Worm (Caenorhabditis elegans) whole organism, L4/young adult: ENCODE data around the gene F48B9.1.

Experiments
- dao-5 ChIP-seq: sonication (generic microtip); optimal IDR thresholded peaks from 2 replicates; lab custom pipeline; 2016; ENCODE audit warnings: missing genotype, missing genetic modification characterization, moderate library complexity, missing compliant biosample characterization
- him-1 ChIP-seq: sonication (generic microtip); optimal IDR thresholded peaks from 2 replicates; lab custom pipeline; 2016; ENCODE audit warnings: missing genotype, missing genetic modification reagents, missing genetic modification characterization, missing compliant biosample characterization

- no peak for TF ChIP-seq him-1
- no peak for TF ChIP-seq dao-5 (tag; lab: Kevin White, UChicago)
Measured at ce11 chrX:2204963-2205362, 24.3 kb downstream of the F48B9.1 start, which contains the start of gene T24C12.4.
